Fruit fly (Drosophila melanogaster): Measurements from ENCODE around the gene ome.
A peak's percentile ranks its signal among the peaks of the same experiment; 100 is the strongest.

ome gene

DNA sequence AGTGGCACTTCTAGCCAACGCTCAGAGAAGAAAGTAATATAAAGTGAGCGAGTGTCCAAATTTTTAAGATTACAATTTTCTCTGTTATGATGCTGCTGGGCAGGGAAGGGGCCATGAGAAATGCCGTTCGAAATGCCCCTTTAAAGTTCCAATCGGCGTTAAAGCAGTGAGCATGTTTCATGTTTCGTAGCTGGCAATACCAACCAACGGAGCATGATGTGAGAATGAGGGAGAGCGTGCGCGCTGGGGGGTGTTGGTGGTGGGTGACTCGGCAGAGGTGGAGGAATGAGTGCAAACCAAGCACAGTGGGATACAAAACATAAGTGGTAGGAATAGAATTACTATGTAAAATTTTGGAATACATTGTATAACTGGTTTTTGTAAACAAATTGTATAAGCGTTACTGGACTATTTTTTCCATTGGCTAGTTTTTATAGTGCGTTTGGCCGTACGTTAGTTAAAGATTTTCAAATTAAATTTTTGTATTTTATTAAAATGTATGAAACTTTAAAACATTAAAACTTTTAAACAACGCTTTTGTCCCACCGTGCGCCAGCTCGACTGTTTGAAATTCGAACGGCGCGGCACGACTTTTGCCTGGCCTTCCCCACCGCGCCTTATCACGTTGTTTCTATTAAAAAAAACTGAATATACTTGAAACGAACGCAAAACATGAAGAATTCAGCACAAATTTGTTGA lies 86.6 kb downstream of the ome start (continued):
- peak; percentile 100 for TF ChIP-seq CG18599 (GFP tag; optimal IDR thresholded peaks at IDR 0.05)
- TF ChIP-seq fd96Cb (tag; optimal IDR thresholded peaks at IDR 0.05) = peak; percentile 100
- peak; percentile 100 for TF ChIP-seq gem (tag; optimal IDR thresholded peaks at IDR 0.05)
- peak; percentile 100 for TF ChIP-seq sob (GFP tag; IDR thresholded peaks at IDR 0.05)
- peak; percentile 99 for TF ChIP-seq H15 (GFP tag; IDR thresholded peaks at IDR 0.05)
- TF ChIP-seq CG9437 (GFP tag; optimal IDR thresholded peaks at IDR 0.05) = peak; percentile 97
- TF ChIP-seq CG4820 (GFP tag; optimal IDR thresholded peaks at IDR 0.05) = peak; percentile 99
- TF ChIP-seq Myb (GFP tag; optimal IDR thresholded peaks at IDR 0.05) = peak; percentile 93
- TF ChIP-seq gfzf (GFP tag; optimal IDR thresholded peaks at IDR 0.05) = peak; percentile 28
- TF ChIP-seq CG12219 (GFP tag; optimal IDR thresholded peaks at IDR 0.05) = peak; percentile 99
- TF ChIP-seq CG43689 (GFP tag; IDR thresholded peaks at IDR 0.05) = peak; percentile 99
- peak; percentile 100 for TF ChIP-seq CG10979 (tag; optimal IDR thresholded peaks at IDR 0.05)
- TF ChIP-seq nerfin-2 (GFP tag; IDR thresholded peaks at IDR 0.05; ENCODE audit: partially characterized antibody) = peak; percentile 46; the same call in 1 of the 2 replicates
- no peak for TF ChIP-seq Lpt (GFP tag; optimal IDR thresholded peaks at IDR 0.05)
- TF ChIP-seq CG2678 (tag; optimal IDR thresholded peaks at IDR 0.05) = peak; percentile 100
- TF ChIP-seq CG8359 (GFP tag; optimal IDR thresholded peaks at IDR 0.05; ENCODE audit: borderline replicate concordance) = peak; percentile 97
- TF ChIP-seq CG2712 (tag; optimal IDR thresholded peaks at IDR 0.05) = peak; percentile 100
- TF ChIP-seq hb (GFP tag; IDR thresholded peaks at IDR 0.05; ENCODE audit: partially characterized antibody) = peak; percentile 73
- TF ChIP-seq rib (GFP tag; IDR thresholded peaks at IDR 0.05) = peak; percentile 100
- peak; percentile 99 for TF ChIP-seq CG3065 (GFP tag; optimal IDR thresholded peaks at IDR 0.05)
- peak; percentile 96 for TF ChIP-seq p53 (GFP tag; optimal IDR thresholded peaks at IDR 0.05)
- peak; percentile 97 for TF ChIP-seq sima (GFP tag; optimal IDR thresholded peaks at IDR 0.05)
- TF ChIP-seq nom (GFP tag; optimal IDR thresholded peaks at IDR 0.05) = peak; percentile 99
- peak; percentile 100 for TF ChIP-seq klu (GFP tag; IDR thresholded peaks at IDR 0.05)
- TF ChIP-seq Side (GFP tag; optimal IDR thresholded peaks at IDR 0.05) = peak; percentile 99
- TF ChIP-seq gsb (GFP tag; IDR thresholded peaks at IDR 0.05) = peak; percentile 100
- TF ChIP-seq CG4617 (GFP tag; optimal IDR thresholded peaks at IDR 0.05; ENCODE audit: borderline replicate concordance) = peak; percentile 99
- TF ChIP-seq CG13624 (GFP tag; optimal IDR thresholded peaks at IDR 0.05) = peak; percentile 99
- TF ChIP-seq trem (tag; optimal IDR thresholded peaks at IDR 0.05) = peak; percentile 98
- peak; percentile 97 for TF ChIP-seq CG12769 (tag; optimal IDR thresholded peaks at IDR 0.05)
- peak; percentile 100 for TF ChIP-seq CG1529 (GFP tag; optimal IDR thresholded peaks at IDR 0.05)
- peak; percentile 98 for TF ChIP-seq ro (GFP tag; IDR thresholded peaks at IDR 0.05)
- TF ChIP-seq ash1 (GFP tag; optimal IDR thresholded peaks at IDR 0.05) = peak; percentile 95
- peak; percentile 100 for TF ChIP-seq Meics (GFP tag; optimal IDR thresholded peaks at IDR 0.05)
- no peak for TF ChIP-seq lov (optimal IDR thresholded peaks at IDR 0.05)
- peak; percentile 97 for TF ChIP-seq lov (GFP tag; IDR thresholded peaks at IDR 0.05)
- TF ChIP-seq CG32772 (GFP tag; IDR thresholded peaks at IDR 0.05) = peak; percentile 99
- peak; percentile 99 for TF ChIP-seq CG12942 (GFP tag; optimal IDR thresholded peaks at IDR 0.05)
- TF ChIP-seq CG4707 (GFP tag; optimal IDR thresholded peaks at IDR 0.05) = peak; percentile 100
- TF ChIP-seq CG16815 (GFP tag; optimal IDR thresholded peaks at IDR 0.05) = peak; percentile 100
- peak; percentile 97 for TF ChIP-seq NC2α (GFP tag; optimal IDR thresholded peaks at IDR 0.05)
- peak; percentile 99 for TF ChIP-seq CG10462 (GFP tag; optimal IDR thresholded peaks at IDR 0.05)
- TF ChIP-seq luna (GFP tag; optimal IDR thresholded peaks at IDR 0.05) = peak; percentile 98
- TF ChIP-seq Opbp (GFP tag; IDR thresholded peaks at IDR 0.05; ENCODE audit: partially characterized antibody) = no peak; the same call in 2 of the 3 replicates
- TF ChIP-seq croc (GFP tag; conservative IDR thresholded peaks at IDR 0.05) = peak; percentile 99
- TF ChIP-seq Ada2b (GFP tag; IDR thresholded peaks at IDR 0.05) = peak; percentile 99
- TF ChIP-seq CG8765 (GFP tag; IDR thresholded peaks at IDR 0.05) = peak; percentile 99
- peak; percentile 100 for TF ChIP-seq B-H2 (GFP tag; optimal IDR thresholded peaks at IDR 0.05)
- peak; percentile 99 for TF ChIP-seq CG2889 (GFP tag; IDR thresholded peaks at IDR 0.05)

Measured in whole organism, embryonic.